Fruit fly (Drosophila melanogaster) whole organism, pupa: ENCODE data around the gene THADA.
"Not testable (repeated sequence)": the region's sequence is repeated elsewhere in the genome, so short reads cannot be mapped to it uniquely, and the experiment has no call there.

Source experiments
- CG10348 ChIP-seq: fragments of 200-800 bp; sonication (Bioruptor generic); IDR thresholded peaks from 2 replicates; pipeline ENCODE4 v1.3.6; 2022; ENCODE audit warnings: missing biosample characterization, missing genetic modification characterization
- CG12605 ChIP-seq: fragments of 200-800 bp; sonication (Bioruptor generic); IDR thresholded peaks from 2 replicates; pipeline ENCODE4 v1.3.6; 2022; ENCODE audit warnings: missing biosample characterization, missing genetic modification characterization
- CG13204 ChIP-seq: fragments of 200-800 bp; sonication (Bioruptor generic); optimal IDR thresholded peaks from 2 replicates; lab custom pipeline; 2018; ENCODE audit warnings: missing biosample characterization, mild to moderate bottlenecking, missing genetic modification characterization, moderate library complexity
- CG14655 ChIP-seq: fragments of 200-800 bp; sonication (Bioruptor generic); optimal IDR thresholded peaks from 3 replicates; lab custom pipeline; 2017; ENCODE audit warnings: mild to moderate bottlenecking, missing biosample characterization, missing genetic modification reagents, missing genetic modification characterization
- CG15710 ChIP-seq: fragments of 200-800 bp; sonication (Bioruptor generic); optimal IDR thresholded peaks from 2 replicates; lab custom pipeline; 2018; ENCODE audit warnings: missing biosample characterization, mild to moderate bottlenecking, missing genetic modification characterization, moderate library complexity
- CG17806 ChIP-seq: fragments of 200-800 bp; sonication (Bioruptor generic); optimal IDR thresholded peaks from 2 replicates; lab custom pipeline; 2018; ENCODE audit warnings: missing biosample characterization, mild to moderate bottlenecking, missing genetic modification characterization, moderate library complexity
- CG32121 ChIP-seq: fragments of 200-800 bp; sonication (Bioruptor generic); IDR thresholded peaks from 2 replicates; pipeline ENCODE4 v1.3.6; 2022; ENCODE audit warnings: missing biosample characterization, missing genetic modification characterization
- CG34367 ChIP-seq: fragments of 200-800 bp; sonication (Bioruptor generic); optimal IDR thresholded peaks from 2 replicates; lab custom pipeline; 2018; ENCODE audit warnings: missing biosample characterization, mild to moderate bottlenecking, missing genetic modification characterization
- CG4496 ChIP-seq: fragments of 200-800 bp; sonication (Bioruptor generic); IDR thresholded peaks from 3 replicates; pipeline ENCODE4 v1.3.6; 2022; ENCODE audit warnings: missing biosample characterization, missing genetic modification characterization
- CG8159 ChIP-seq: fragments of 200-800 bp; sonication (Bioruptor generic); optimal IDR thresholded peaks from 3 replicates; lab custom pipeline; 2018; ENCODE audit warnings: missing biosample characterization, mild to moderate bottlenecking, missing genetic modification characterization, moderate library complexity
- CG8301 ChIP-seq: fragments of 200-800 bp; sonication (Bioruptor generic); optimal IDR thresholded peaks from 2 replicates; lab custom pipeline; 2018; ENCODE audit warnings: missing biosample characterization, mild to moderate bottlenecking, missing genetic modification characterization
- CG9948 ChIP-seq: fragments of 200-800 bp; sonication (Bioruptor generic); optimal IDR thresholded peaks from 2 replicates; lab custom pipeline; 2018; ENCODE audit warnings: missing biosample characterization, mild to moderate bottlenecking, missing genetic modification characterization, moderate library complexity
- D1 ChIP-seq: fragments of 200-800 bp; sonication (Bioruptor generic); optimal IDR thresholded peaks from 2 replicates; lab custom pipeline; 2018; ENCODE audit warnings: missing biosample characterization, mild to moderate bottlenecking, missing genetic modification characterization, moderate library complexity
- EcR ChIP-seq: fragments of 200-800 bp; sonication (Bioruptor generic); optimal IDR thresholded peaks from 3 replicates; lab custom pipeline; 2019; ENCODE audit warnings: missing biosample characterization, missing genetic modification characterization, mild to moderate bottlenecking, moderate library complexity, missing genetic modification reagents
- Ets98B ChIP-seq: fragments of 200-800 bp; sonication (Bioruptor generic); IDR thresholded peaks from 2 replicates; pipeline ENCODE4 v1.3.6; 2022; ENCODE audit warnings: missing biosample characterization, missing genetic modification characterization
- Pif1A ChIP-seq: fragments of 200-800 bp; sonication (Bioruptor generic); optimal IDR thresholded peaks from 3 replicates; lab custom pipeline; 2016; ENCODE audit warnings: missing biosample characterization, missing genetic modification characterization
- Pif1B ChIP-seq: fragments of 200-800 bp; sonication (Bioruptor generic); optimal IDR thresholded peaks from 3 replicates; lab custom pipeline; 2016; ENCODE audit warnings: missing biosample characterization, missing genetic modification characterization
- Snoo ChIP-seq: fragments of 200-800 bp; sonication (Bioruptor generic); optimal IDR thresholded peaks from 3 replicates; lab custom pipeline; 2017; ENCODE audit warnings: missing biosample characterization, mild to moderate bottlenecking, missing genetic modification characterization, inconsistent platforms
- fd96Ca ChIP-seq: fragments of 200-800 bp; sonication (Bioruptor generic); IDR thresholded peaks from 3 replicates; pipeline ENCODE4 v1.3.6; 2022; ENCODE audit warnings: missing biosample characterization, missing genetic modification characterization
- gl ChIP-seq: fragments of 200-800 bp; sonication (Bioruptor generic); optimal IDR thresholded peaks from 2 replicates; lab custom pipeline; 2018; ENCODE audit warnings: missing biosample characterization, mild to moderate bottlenecking, missing genetic modification characterization
- rn ChIP-seq: fragments of 200-800 bp; sonication (Bioruptor generic); IDR thresholded peaks from 2 replicates; pipeline ENCODE4 v1.3.6; 2022; ENCODE audit warnings: missing biosample characterization, missing genetic modification characterization

Gene THADA

DNA sequence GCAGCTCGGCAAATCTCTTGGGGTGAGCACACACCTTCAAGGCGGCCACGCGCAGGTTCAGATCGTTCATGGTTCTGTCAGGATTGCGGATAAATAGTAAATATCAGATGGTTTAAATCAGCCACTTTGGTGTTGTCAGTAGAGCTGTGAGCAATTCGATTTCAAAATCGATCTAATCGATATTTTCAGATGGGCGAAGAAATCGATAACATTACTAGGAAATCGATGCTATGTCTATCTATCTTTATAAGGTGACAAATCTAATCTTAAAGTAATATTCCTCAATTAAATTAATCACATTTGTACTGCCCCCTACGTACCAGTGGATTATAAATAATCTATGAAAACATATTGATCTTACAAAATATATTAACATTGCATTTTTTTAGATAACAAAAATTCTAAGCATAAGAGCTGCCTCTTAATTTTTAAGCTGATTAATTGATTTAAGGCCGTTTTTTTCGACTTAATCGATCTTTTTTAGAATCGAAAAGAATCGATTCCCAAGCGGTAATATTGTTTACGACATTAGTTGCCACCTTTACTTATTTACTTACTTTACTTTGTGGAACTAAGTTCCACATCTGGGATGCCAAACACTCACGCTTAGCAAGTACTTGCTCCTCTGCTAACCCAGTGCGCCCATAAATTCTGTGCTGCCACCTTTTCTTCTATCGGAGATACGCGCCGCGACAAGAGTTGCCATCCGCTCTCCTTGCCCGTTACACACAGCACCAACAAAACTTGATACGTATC is at the start of gene THADA:
Gene THADA, minus strand, starts transcription at position 136 of the 756 bp plus-strand sequence.
- TF ChIP-seq gl (no peak), CG17806 (peak; percentile 7), CG15710 (tag; lab: Kevin White, UChicago) (peak; percentile 18), Snoo (tag; lab: Kevin White, UChicago) (no peak), CG34367 (tag; lab: Kevin White, UChicago) (no peak), D1 (tag; lab: Kevin White, UChicago) (no peak), CG4496 (GFP tag; lab: Robert Waterston, UW) (0 out of 3 replicates have a peak, but pooled peaks have one; percentile 19), CG9948 (tag; lab: Kevin White, UChicago) (peak; percentile 10)

DNA sequence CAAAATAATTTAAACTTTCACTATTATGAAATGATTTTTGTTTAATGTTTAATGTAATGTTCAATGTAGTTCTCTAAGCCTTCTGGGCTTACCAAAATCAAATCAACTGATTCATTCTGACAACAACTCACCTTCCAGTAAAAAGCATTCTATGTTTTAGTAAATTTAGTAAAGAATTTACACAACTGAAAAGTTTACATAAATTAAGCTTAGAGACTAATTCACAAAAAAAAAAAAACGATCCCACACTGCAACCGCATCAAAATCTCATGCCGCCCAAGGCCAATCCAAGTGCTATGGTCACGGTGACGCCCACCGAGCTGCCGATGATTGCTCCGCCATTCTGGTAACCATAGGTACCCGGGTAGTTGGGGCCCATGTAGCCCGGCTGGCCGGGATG is 44.7 kb upstream of the THADA start, which contains the start of gene CG45486:
Gene CG45486, minus strand, starts transcription at position 101 of the 400 bp plus-strand sequence.
- not testable (repeated sequence) for TF ChIP-seq Pif1A (GFP tag; lab: Kevin White, UChicago); CG13204; CG32121 (GFP tag; lab: Robert Waterston, UW)

DNA sequence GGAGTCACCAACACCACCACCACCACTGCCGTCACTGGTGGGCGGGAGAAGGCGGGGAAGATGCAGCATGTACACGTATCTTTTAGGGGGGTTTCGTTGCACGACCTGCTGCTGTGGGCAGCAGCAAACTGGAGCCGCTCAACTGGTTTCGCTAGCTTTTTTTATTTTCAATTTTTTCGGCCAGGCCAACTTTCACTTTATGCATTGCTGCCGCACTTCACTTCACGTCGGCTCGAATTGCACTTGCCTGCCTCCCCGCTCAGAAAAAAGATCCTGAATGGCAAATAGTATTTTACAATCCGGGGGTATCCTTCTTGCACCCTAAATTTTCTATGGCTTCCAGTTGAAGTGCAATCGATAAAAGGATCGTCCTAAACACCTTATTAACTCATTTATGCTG is 34.7 kb upstream of the THADA start:
- TF ChIP-seq CG9948 (tag; lab: Kevin White, UChicago) (no peak), CG13204 (no peak), CG8301 (tag; lab: Kevin White, UChicago) (no peak), D1 (tag; lab: Kevin White, UChicago) (no peak), CG14655 (GFP tag; lab: Kevin White, UChicago) (no peak), Snoo (tag; lab: Kevin White, UChicago) (no peak), CG17806 (no peak), EcR (GFP tag; lab: Kevin White, UChicago) (no peak), fd96Ca (no peak), CG4496 (GFP tag; lab: Robert Waterston, UW) (no peak), Pif1B (no peak), CG8159 (no peak), rn (no peak), CG32121 (GFP tag; lab: Robert Waterston, UW) (no peak), CG10348 (GFP tag; lab: Robert Waterston, UW) (no peak), CG15710 (tag; lab: Kevin White, UChicago) (no peak), gl (no peak), Pif1A (GFP tag; lab: Kevin White, UChicago) (no peak), Ets98B (GFP tag; lab: Robert Waterston, UW) (no peak), CG12605 (no peak)
- TF ChIP-seq, all 21 proteins: peak for 0

DNA sequence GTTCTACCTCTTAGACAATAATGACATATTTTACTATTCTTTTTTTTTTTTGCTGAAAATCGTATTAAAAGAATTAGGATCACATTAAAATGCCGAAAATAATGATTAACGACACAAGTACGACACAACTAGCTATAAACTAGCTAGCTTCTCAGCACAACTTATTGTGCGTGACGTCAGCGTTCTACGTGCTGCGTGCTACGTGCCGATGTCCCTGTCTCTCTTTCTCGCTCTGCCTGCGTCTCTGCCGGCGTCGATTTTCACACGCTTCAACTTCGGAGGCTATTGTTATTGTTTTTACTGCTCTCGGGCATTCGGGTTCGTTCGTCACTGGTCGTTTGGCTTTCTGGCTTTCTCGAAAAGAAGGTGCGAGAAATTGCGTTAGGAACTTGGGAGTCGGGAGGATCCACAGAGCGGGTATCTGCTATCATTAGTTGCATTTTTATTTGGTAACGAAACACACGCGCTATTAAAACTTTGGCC is 32.7 kb upstream of the THADA start:
- no peak for TF ChIP-seq CG12605
- no peak for TF ChIP-seq CG32121 (GFP tag; lab: Robert Waterston, UW)
- TF ChIP-seq Ets98B (GFP tag; lab: Robert Waterston, UW): no peak
- peak; percentile 2 for TF ChIP-seq EcR (GFP tag; lab: Kevin White, UChicago)

DNA sequence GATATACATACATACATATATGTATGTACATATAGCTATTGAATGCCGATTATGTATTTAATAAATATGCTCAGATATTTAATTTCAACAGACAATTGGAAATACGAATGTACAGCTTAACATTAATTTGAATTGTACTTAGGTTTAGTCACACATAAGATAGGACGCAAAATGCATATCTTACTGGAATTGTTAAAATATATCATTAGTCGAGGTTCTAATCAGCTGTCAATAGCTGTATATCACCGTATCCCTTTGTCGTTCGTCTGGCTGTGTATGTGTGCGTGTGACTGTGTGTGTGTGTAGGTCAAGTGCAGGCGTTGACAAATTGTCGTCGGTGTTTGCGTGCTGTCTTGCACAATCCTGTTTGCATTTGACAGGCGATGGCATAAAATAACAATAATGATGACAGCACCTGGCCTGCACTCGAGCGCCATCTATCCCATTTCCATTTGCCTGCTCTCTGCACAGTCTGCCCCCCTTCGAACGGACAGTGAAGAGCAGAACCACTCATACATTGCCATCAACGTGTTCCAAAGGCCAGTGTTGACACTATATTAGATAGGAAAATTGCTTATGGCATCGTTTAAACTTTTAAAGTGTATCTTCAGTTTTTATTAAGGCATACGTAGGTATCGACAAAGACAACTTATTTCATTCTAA is 32.1 kb upstream of the THADA start:
- TF ChIP-seq rn: no peak
- peak; percentile 30 for TF ChIP-seq CG17806
- TF ChIP-seq gl: no peak

DNA sequence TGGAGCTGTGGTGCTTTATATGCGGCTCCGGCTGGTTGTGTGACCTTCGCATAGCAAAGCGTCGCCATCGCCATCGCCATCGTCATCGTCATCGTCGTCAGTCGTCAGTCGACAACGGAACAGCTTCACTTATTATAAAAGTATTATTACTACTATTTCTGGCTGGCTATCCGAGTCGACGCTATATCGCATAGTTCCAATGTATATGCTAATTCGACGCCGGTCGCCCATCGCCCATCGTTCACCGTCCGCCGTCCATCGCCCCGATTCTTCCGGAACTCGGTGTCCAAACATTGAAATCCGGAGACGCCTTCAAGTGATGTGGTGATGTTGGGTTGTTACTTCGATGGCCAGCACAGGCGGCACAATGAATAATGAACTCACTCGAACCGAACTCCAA is 26.7 kb upstream of the THADA start:
- TF ChIP-seq Pif1B (no peak), CG4496 (GFP tag; lab: Robert Waterston, UW) (no peak), Snoo (tag; lab: Kevin White, UChicago) (no peak), fd96Ca (no peak), rn (no peak), CG8301 (tag; lab: Kevin White, UChicago) (no peak), CG13204 (no peak), CG8159 (no peak), gl (no peak), CG17806 (no peak), D1 (tag; lab: Kevin White, UChicago) (no peak), CG9948 (tag; lab: Kevin White, UChicago) (no peak), Pif1A (GFP tag; lab: Kevin White, UChicago) (no peak)
